Worm (Caenorhabditis elegans) whole organism, L4/young adult: Measurements from ENCODE around the gene ccdc-149.

Experiments
- W03F9.2 ChIP-seq: fragments of 150-350 bp; optimal IDR thresholded peaks from 2 replicates; lab custom pipeline; 2014; ENCODE audit warnings: missing biosample characterization, missing genetic modification characterization
- dao-5 ChIP-seq: sonication (generic microtip); optimal IDR thresholded peaks from 2 replicates; lab custom pipeline; 2016; ENCODE audit warnings: missing genotype, missing genetic modification characterization, moderate library complexity, missing compliant biosample characterization
- him-1 ChIP-seq: sonication (generic microtip); optimal IDR thresholded peaks from 2 replicates; lab custom pipeline; 2016; ENCODE audit warnings: missing genotype, missing genetic modification reagents, missing genetic modification characterization, missing compliant biosample characterization

DNA sequence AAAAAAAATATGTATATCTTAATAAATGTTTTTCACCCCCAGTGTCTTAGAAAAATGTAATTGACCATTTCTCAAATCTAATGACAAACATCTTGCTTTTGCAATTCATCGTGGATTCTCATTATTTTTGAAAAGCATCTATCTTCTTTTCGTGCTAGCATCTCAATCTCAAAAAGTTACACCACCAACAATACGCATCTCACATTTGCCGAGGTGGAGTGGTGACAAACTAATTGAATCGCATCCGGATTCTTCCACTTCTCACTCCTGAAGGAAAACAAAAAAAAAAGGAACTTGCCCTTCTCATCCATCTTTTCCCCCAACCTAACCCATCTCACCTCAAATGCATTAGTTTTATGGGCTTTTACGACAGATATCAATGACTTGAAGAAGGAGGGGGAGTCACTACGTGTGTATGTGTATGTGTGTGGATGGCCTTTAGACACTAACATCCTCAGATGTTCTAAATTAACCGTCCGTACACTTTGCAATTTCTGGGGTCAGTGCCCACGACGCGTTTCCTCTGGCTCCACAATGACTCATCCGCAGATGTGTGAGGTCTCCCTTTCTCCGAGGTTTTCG lies 36.3 kb upstream of the ccdc-149 start:
- no peak for TF ChIP-seq him-1 (tag; lab: Kevin White, UChicago)
- no peak for TF ChIP-seq dao-5 (tag; lab: Kevin White, UChicago)
- TF ChIP-seq W03F9.2 (tag; lab: Kevin White, UChicago), result no peak
